Worm (Caenorhabditis elegans) whole organism, L4/young adult: ENCODE measurements around the gene ZC196.5.

Source experiments
- dao-5 ChIP-seq: sonication (generic microtip); optimal IDR thresholded peaks from 2 replicates; lab custom pipeline; 2016; ENCODE audit warnings: missing genotype, missing genetic modification characterization, moderate library complexity, missing compliant biosample characterization
- him-1 ChIP-seq: sonication (generic microtip); optimal IDR thresholded peaks from 2 replicates; lab custom pipeline; 2016; ENCODE audit warnings: missing genotype, missing genetic modification reagents, missing genetic modification characterization, missing compliant biosample characterization

ce11 chrV:8736369-8736768, 7.2 kb downstream of the ZC196.5 start, which contains the start of gene ZC196.3:
- TF ChIP-seq dao-5 (tag; lab: Kevin White, UChicago) (no peak), him-1 (tag; lab: Kevin White, UChicago) (no peak)
